Worm (Caenorhabditis elegans) whole organism, L4 larva: ENCODE results near the gene gcy-12.
"Not testable (repeated sequence)": the region's sequence is repeated elsewhere in the genome, so short reads cannot be mapped to it uniquely, and the experiment has no call there.

ENCODE experiments used
- R02D3.7 ChIP-seq: fragments of 150-350 bp; sonication (generic microtip); optimal IDR thresholded peaks from 3 replicates; lab custom pipeline; 2014; ENCODE audit warnings: missing biosample characterization, missing genetic modification characterization
- ama-1 ChIP-seq: fragments of 150-350 bp; optimal IDR thresholded peaks from 2 replicates; lab custom pipeline; 2014; ENCODE audit warnings: inconsistent platforms, mixed read lengths
- daf-12 ChIP-seq: fragments of 150-350 bp; optimal IDR thresholded peaks from 2 replicates; lab custom pipeline; 2014; ENCODE audit warnings: missing biosample characterization, missing genetic modification reagents, missing genetic modification characterization
- daf-8 ChIP-seq: fragments of 200-800 bp; sonication (Bioruptor generic); IDR thresholded peaks from 2 replicates; pipeline ENCODE4 v1.3.6; 2022; ENCODE audit warnings: missing genetic modification characterization, missing compliant biosample characterization
- egl-43 ChIP-seq: fragments of 200-800 bp; sonication (Bioruptor generic); IDR thresholded peaks from 2 replicates; pipeline ENCODE4 v1.3.6; 2022; ENCODE audit warnings: missing genetic modification reagents, missing genetic modification characterization, missing compliant biosample characterization
- gei-8 ChIP-seq: fragments of 200-800 bp; sonication (Bioruptor generic); optimal IDR thresholded peaks from 2 replicates; lab custom pipeline; 2018; ENCODE audit warnings: mild to moderate bottlenecking, missing genetic modification characterization, missing compliant biosample characterization
- lir-3 ChIP-seq: sonication (generic microtip); optimal IDR thresholded peaks from 2 replicates; lab custom pipeline; 2016; ENCODE audit warnings: mild to moderate bottlenecking, missing genetic modification characterization, missing compliant biosample characterization
- madf-5 ChIP-seq, 2 experiments: fragments of 200-800 bp; sonication (Bioruptor generic); IDR thresholded peaks; 2 replicates each; pipeline ENCODE4 v1.3.6; 2022; ENCODE audit warnings: missing compliant biosample characterization in 2 of 2, missing genetic modification characterization in 2 of 2
- mdl-1 ChIP-seq, 2 experiments: fragments of 150-350 bp in 1 of 2; sonication (generic microtip) in 1 of 2; optimal IDR thresholded peaks; 2 replicates each; lab custom pipeline; 2014 to 2017; ENCODE audit warnings: missing biosample characterization in 2 of 2, missing genetic modification characterization in 2 of 2
- snpc-4 ChIP-seq: fragments of 150-350 bp; optimal IDR thresholded peaks from 2 replicates; lab custom pipeline; 2014; ENCODE audit warnings: missing biosample characterization, missing genetic modification characterization
- tag-97 ChIP-seq: fragments of 200-800 bp; sonication (Bioruptor generic); IDR thresholded peaks from 2 replicates; pipeline ENCODE4 v1.3.6; 2022; ENCODE audit warnings: missing genetic modification characterization, missing compliant biosample characterization
- unc-62 ChIP-seq, 3 experiments: fragments of 150-350 bp in 1 of 3; sonication (generic microtip); optimal IDR thresholded peaks in 2 of 3; peaks in 1 of 3; 1 replicate in 1 of 3; 2 replicates in 2 of 3; lab custom pipeline; 2014 to 2017; ENCODE audit warnings: missing biosample characterization in 3 of 3, missing genetic modification characterization in 3 of 3, missing genetic modification reagents in 3 of 3, missing genotype in 1 of 3

DNA sequence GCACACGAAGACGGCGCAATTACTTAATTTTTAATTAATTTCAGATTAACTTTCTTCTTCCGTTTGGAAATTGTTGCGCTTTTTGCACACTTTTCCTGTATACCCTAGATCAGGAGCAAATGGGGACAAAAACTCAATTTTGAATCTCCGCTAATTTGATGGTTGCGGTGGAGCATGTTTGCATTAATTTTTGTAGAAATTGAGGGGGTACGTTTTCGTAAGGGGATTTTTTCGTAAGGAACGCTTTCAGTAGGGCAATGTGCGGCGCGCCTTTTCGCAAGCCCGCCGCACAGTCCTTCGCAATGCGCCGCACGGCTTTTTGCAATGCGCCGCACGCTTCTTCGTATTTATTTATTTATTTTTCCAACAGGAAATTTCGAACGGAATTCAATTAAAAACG, 34.5 kb downstream of the gcy-12 start:
- TF ChIP-seq unc-62 (GFP tag; optimal IDR thresholded peaks at IDR 0.05 in 1 of 2; lab: Kevin White, UChicago); unc-62 (tag; optimal IDR thresholded peaks at IDR 0.05; lab: Kevin White, UChicago); gei-8 (GFP tag; lab: Kevin White, UChicago); tag-97 (GFP tag; lab: Robert Waterston, UW); snpc-4 (tag; lab: Kevin White, UChicago); ama-1; daf-12 (tag; lab: Kevin White, UChicago); R02D3.7 (tag; lab: Kevin White, UChicago); daf-8; mdl-1 (tag; optimal IDR thresholded peaks at IDR 0.05; lab: Kevin White, UChicago); lir-3 (tag; lab: Kevin White, UChicago): not testable (repeated sequence)
- TF ChIP-seq egl-43, result peak; percentile 91
- peak in 1 of 2 experiments; percentile 86; a peak in 2 of 4 replicates for TF ChIP-seq madf-5 (GFP tag; IDR thresholded peaks at IDR 0.05; lab: Robert Waterston, UW)
